Worm (Caenorhabditis elegans): ENCODE results near the gene spds-1.

spds-1 gene

ce11 chrII:12806602-12807182 is at the start of gene spds-1:
Gene spds-1, plus strand, starts transcription at chrII:12806899.
- TF ChIP-seq cog-1 (tag; optimal IDR thresholded peaks at IDR 0.05) (no peak), flt-1 (GFP tag; IDR thresholded peaks at IDR 0.05) (no peak), tab-1 (GFP tag; IDR thresholded peaks at IDR 0.05) (no peak), T22C8.4 (GFP tag; IDR thresholded peaks at IDR 0.05) (no peak), ref-1 (GFP tag; conservative IDR thresholded peaks at IDR 0.05) (no peak), ztf-29 (GFP tag; IDR thresholded peaks at IDR 0.05) (no peak), klf-2 (GFP tag; conservative IDR thresholded peaks at IDR 0.05) (no peak), med-1 (GFP tag; optimal IDR thresholded peaks at IDR 0.05; ENCODE audit: insufficient read depth) (no peak), ztf-23 (GFP tag; IDR thresholded peaks at IDR 0.05) (no peak)

- TF ChIP-seq ztf-23 (GFP tag; IDR thresholded peaks at IDR 0.05) (no peak), tab-1 (GFP tag; IDR thresholded peaks at IDR 0.05) (no peak), cog-1 (tag; optimal IDR thresholded peaks at IDR 0.05) (no peak), ztf-29 (GFP tag; IDR thresholded peaks at IDR 0.05) (no peak), ref-1 (GFP tag; conservative IDR thresholded peaks at IDR 0.05) (no peak), T22C8.4 (GFP tag; IDR thresholded peaks at IDR 0.05) (no peak), flt-1 (GFP tag; IDR thresholded peaks at IDR 0.05) (no peak), med-1 (GFP tag; optimal IDR thresholded peaks at IDR 0.05; ENCODE audit: insufficient read depth) (no peak), klf-2 (GFP tag; conservative IDR thresholded peaks at IDR 0.05) (no peak)
Measured at ce11 chrII:12760497-12760896, 46.2 kb upstream of the spds-1 start, which contains the start of gene cnp-2. Gene cnp-2, plus strand, starts transcription at chrII:12760797.

ce11 chrII:12764476-12764875 is 42.2 kb upstream of the spds-1 start:
- TF ChIP-seq ztf-23 (GFP tag; IDR thresholded peaks at IDR 0.05) = no peak
- no peak for TF ChIP-seq klf-2 (GFP tag; conservative IDR thresholded peaks at IDR 0.05)
- TF ChIP-seq ztf-29 (GFP tag; IDR thresholded peaks at IDR 0.05) = no peak
- TF ChIP-seq cog-1 (tag; optimal IDR thresholded peaks at IDR 0.05) = no peak
- TF ChIP-seq flt-1 (GFP tag; IDR thresholded peaks at IDR 0.05) = no peak
- TF ChIP-seq med-1 (GFP tag; optimal IDR thresholded peaks at IDR 0.05; ENCODE audit: insufficient read depth) = no peak
- no peak for TF ChIP-seq T22C8.4 (GFP tag; IDR thresholded peaks at IDR 0.05)
- no peak for TF ChIP-seq ref-1 (GFP tag; conservative IDR thresholded peaks at IDR 0.05)
- TF ChIP-seq tab-1 (GFP tag; IDR thresholded peaks at IDR 0.05) = no peak

ce11 chrII:12766443-12767188 is 40.1 kb upstream of the spds-1 start:
- peak; percentile 60 for TF ChIP-seq T22C8.4 (GFP tag; IDR thresholded peaks at IDR 0.05)
- TF ChIP-seq ztf-23 (GFP tag; IDR thresholded peaks at IDR 0.05) = no peak

- no peak for TF ChIP-seq cog-1 (tag; optimal IDR thresholded peaks at IDR 0.05)
- no peak for TF ChIP-seq ref-1 (GFP tag; conservative IDR thresholded peaks at IDR 0.05)
- TF ChIP-seq tab-1 (GFP tag; IDR thresholded peaks at IDR 0.05) = no peak
- TF ChIP-seq ztf-29 (GFP tag; IDR thresholded peaks at IDR 0.05) = no peak
- no peak for TF ChIP-seq flt-1 (GFP tag; IDR thresholded peaks at IDR 0.05)
- no peak for TF ChIP-seq klf-2 (GFP tag; conservative IDR thresholded peaks at IDR 0.05)
- no peak for TF ChIP-seq ztf-23 (GFP tag; IDR thresholded peaks at IDR 0.05)
- no peak for TF ChIP-seq med-1 (GFP tag; optimal IDR thresholded peaks at IDR 0.05; ENCODE audit: insufficient read depth)
- TF ChIP-seq T22C8.4 (GFP tag; IDR thresholded peaks at IDR 0.05) = no peak
Measured at ce11 chrII:12767258-12767824, 39.4 kb upstream of the spds-1 start.

ce11 chrII:12768167-12768712 is 38.5 kb upstream of the spds-1 start, which contains the start of the genes vps-2 and tiar-2:
Gene vps-2, minus strand, starts transcription at chrII:12768217.
Gene tiar-2, plus strand, starts transcription at chrII:12768686.
- no peak for TF ChIP-seq ztf-29 (GFP tag; IDR thresholded peaks at IDR 0.05)
- no peak for TF ChIP-seq ztf-23 (GFP tag; IDR thresholded peaks at IDR 0.05)
- TF ChIP-seq klf-2 (GFP tag; conservative IDR thresholded peaks at IDR 0.05) = no peak
- peak; percentile 52; the same call in 1 of the 2 replicates for TF ChIP-seq T22C8.4 (GFP tag; IDR thresholded peaks at IDR 0.05)
- no peak for TF ChIP-seq med-1 (GFP tag; optimal IDR thresholded peaks at IDR 0.05; ENCODE audit: insufficient read depth)
- no peak for TF ChIP-seq cog-1 (tag; optimal IDR thresholded peaks at IDR 0.05)

ce11 chrII:12769947-12770346 is 36.8 kb upstream of the spds-1 start:
- TF ChIP-seq T22C8.4 (GFP tag; IDR thresholded peaks at IDR 0.05) = no peak
- TF ChIP-seq ref-1 (GFP tag; conservative IDR thresholded peaks at IDR 0.05) = no peak
- TF ChIP-seq ztf-29 (GFP tag; IDR thresholded peaks at IDR 0.05) = no peak
- TF ChIP-seq tab-1 (GFP tag; IDR thresholded peaks at IDR 0.05) = no peak
- no peak for TF ChIP-seq ztf-23 (GFP tag; IDR thresholded peaks at IDR 0.05)
- TF ChIP-seq cog-1 (tag; optimal IDR thresholded peaks at IDR 0.05) = no peak
- TF ChIP-seq flt-1 (GFP tag; IDR thresholded peaks at IDR 0.05) = no peak
- no peak for TF ChIP-seq klf-2 (GFP tag; conservative IDR thresholded peaks at IDR 0.05)
- no peak for TF ChIP-seq med-1 (GFP tag; optimal IDR thresholded peaks at IDR 0.05; ENCODE audit: insufficient read depth)

- no peak for TF ChIP-seq ztf-23 (GFP tag; IDR thresholded peaks at IDR 0.05)
- no peak for TF ChIP-seq T22C8.4 (GFP tag; IDR thresholded peaks at IDR 0.05)
- no peak for TF ChIP-seq tab-1 (GFP tag; IDR thresholded peaks at IDR 0.05)
- no peak for TF ChIP-seq ref-1 (GFP tag; conservative IDR thresholded peaks at IDR 0.05)
Measured at ce11 chrII:12774402-12774801, 32.3 kb upstream of the spds-1 start, which contains the start of gene Y46G5A.14. Gene Y46G5A.14, plus strand, starts transcription at chrII:12774702.

- TF ChIP-seq ref-1 (GFP tag; conservative IDR thresholded peaks at IDR 0.05) = no peak
- no peak for TF ChIP-seq tab-1 (GFP tag; IDR thresholded peaks at IDR 0.05)
Measured at ce11 chrII:12776379-12776778, 30.3 kb upstream of the spds-1 start, which contains the start of gene Y46G5A.34. Gene Y46G5A.34, plus strand, starts transcription at chrII:12776679.
